4 fruit fly cellular contexts compared by ENCODE assay signal in the genomic region with DNA sequence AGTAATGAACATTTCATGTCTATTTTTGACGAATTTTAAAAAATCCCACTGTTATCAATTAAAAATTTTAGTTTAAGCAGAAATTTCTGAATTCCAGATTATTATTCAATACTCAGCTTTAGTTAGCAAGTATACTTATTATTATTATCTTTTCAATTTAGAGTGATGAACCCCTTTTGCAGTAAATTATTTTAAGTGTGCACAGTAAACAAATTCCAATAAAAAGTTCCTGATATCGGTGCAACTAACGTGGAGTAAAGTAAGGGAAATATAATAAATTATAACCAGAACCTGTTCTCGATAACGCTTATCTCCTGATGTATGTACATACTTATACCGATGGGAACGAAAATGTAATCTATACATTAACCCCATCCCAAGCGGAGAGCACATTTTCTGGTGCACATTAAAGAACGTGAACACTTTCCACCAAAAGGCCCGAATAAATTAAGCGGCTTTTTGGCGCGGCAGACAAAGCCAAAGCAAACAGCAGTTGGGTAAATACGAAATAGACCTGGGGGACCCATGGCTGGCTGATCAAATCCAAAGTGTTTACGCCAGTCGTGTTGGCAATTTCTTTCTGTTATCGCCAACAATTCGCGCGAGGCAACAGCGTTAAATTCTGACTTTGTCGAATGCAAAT.
TF ChIP-seq lines count a peak whose summit lies in the region.

No protein-coding gene starts in this region.

- no peak for TF ChIP-seq CTCF in whole organism, embryonic (GFP tag; optimal IDR thresholded peaks at IDR 0.05; lab: Kevin White, UChicago)

TF ChIP-seq in whole organism, adult, 20 proteins besides CTCF, POLR2A, EP300 and RAD21:
- TF ChIP-seq Mnt (GFP tag; optimal IDR thresholded peaks at IDR 0.05; lab: Kevin White, UChicago), result peak; percentile 47
- peak; percentile 28 for TF ChIP-seq ovo (GFP tag; optimal IDR thresholded peaks at IDR 0.05; lab: Kevin White, UChicago)
- TF ChIP-seq CG14711 (tag; optimal IDR thresholded peaks at IDR 0.05; lab: Kevin White, UChicago), result peak; percentile 10
- TF ChIP-seq tj (GFP tag; optimal IDR thresholded peaks at IDR 0.05; lab: Kevin White, UChicago), result peak; percentile 25
- peak; percentile 39 for TF ChIP-seq CG11617 (GFP tag; optimal IDR thresholded peaks at IDR 0.05; lab: Kevin White, UChicago)
- TF ChIP-seq Clk (GFP tag; optimal IDR thresholded peaks at IDR 0.05; lab: Kevin White, UChicago), result no peak
- TF ChIP-seq Hr96 (GFP tag; optimal IDR thresholded peaks at IDR 0.05; lab: Kevin White, UChicago), result peak; percentile 15
- no peak for TF ChIP-seq kay (GFP tag; lab: Kevin White, UChicago; ENCODE audit: borderline replicate concordance)
- TF ChIP-seq Crg-1 (GFP tag; optimal IDR thresholded peaks at IDR 0.05; lab: Kevin White, UChicago), result peak; percentile 73
- TF ChIP-seq pad (GFP tag; optimal IDR thresholded peaks at IDR 0.05; lab: Kevin White, UChicago), result peak; percentile 44
- no peak for TF ChIP-seq CG5204 (GFP tag; optimal IDR thresholded peaks at IDR 0.05; lab: Kevin White, UChicago)
- TF ChIP-seq cnc (optimal IDR thresholded peaks at IDR 0.05; lab: Kevin White, UChicago), result no peak
- no peak for TF ChIP-seq bab1 (GFP tag; optimal IDR thresholded peaks at IDR 0.05; lab: Kevin White, UChicago)
- TF ChIP-seq CG7101 (tag; optimal IDR thresholded peaks at IDR 0.05; lab: Kevin White, UChicago), result peak; percentile 25
- TF ChIP-seq CG33017 (tag; optimal IDR thresholded peaks at IDR 0.05; lab: Kevin White, UChicago), result peak; percentile 62
- TF ChIP-seq CG1620 (GFP tag; optimal IDR thresholded peaks at IDR 0.05; lab: Kevin White, UChicago), result peak; percentile 47
- TF ChIP-seq CG12768 (GFP tag; optimal IDR thresholded peaks at IDR 0.05; lab: Kevin White, UChicago), result peak; percentile 52
- TF ChIP-seq CG7045 (GFP tag; optimal IDR thresholded peaks at IDR 0.05; lab: Kevin White, UChicago), result peak; percentile 48
- TF ChIP-seq cic (GFP tag; optimal IDR thresholded peaks at IDR 0.05; lab: Kevin White, UChicago), result peak; percentile 92
- peak; percentile 42 for TF ChIP-seq toe (GFP tag; optimal IDR thresholded peaks at IDR 0.05; lab: Kevin White, UChicago)

TF ChIP-seq in whole organism, embryonic, 481 proteins besides CTCF, POLR2A, EP300 and RAD21 (continues in another document):
- TF ChIP-seq CG11695 (GFP tag; IDR thresholded peaks at IDR 0.05; lab: Robert Waterston, UW), result 0 out of 3 replicates have a peak, but pooled peaks have one; percentile 20
- TF ChIP-seq fu2 (GFP tag; optimal IDR thresholded peaks at IDR 0.05; lab: Kevin White, UChicago), result no peak
- TF ChIP-seq CG12299 (tag; optimal IDR thresholded peaks at IDR 0.05; lab: Kevin White, UChicago), result no peak
- 0 out of 2 replicates have a peak, but pooled peaks have one; percentile 21 for TF ChIP-seq wdn (GFP tag; IDR thresholded peaks at IDR 0.05; lab: Robert Waterston, UW)
- peak; percentile 49 for TF ChIP-seq Dip3 (GFP tag; optimal IDR thresholded peaks at IDR 0.05; lab: Kevin White, UChicago)
- no peak for TF ChIP-seq gcm (GFP tag; optimal IDR thresholded peaks at IDR 0.05; lab: Kevin White, UChicago)
- TF ChIP-seq wek (GFP tag; optimal IDR thresholded peaks at IDR 0.05; lab: Kevin White, UChicago), result peak; percentile 38
- TF ChIP-seq Sox100B (GFP tag; optimal IDR thresholded peaks at IDR 0.05; lab: Kevin White, UChicago), result no peak
- no peak for TF ChIP-seq Tbp (GFP tag; optimal IDR thresholded peaks at IDR 0.05; lab: Kevin White, UChicago)
- peak; percentile 16 for TF ChIP-seq CG9727 (GFP tag; optimal IDR thresholded peaks at IDR 0.05; lab: Kevin White, UChicago)
- no peak for TF ChIP-seq CG7928 (GFP tag; optimal IDR thresholded peaks at IDR 0.05; lab: Kevin White, UChicago)
- TF ChIP-seq Dfd (GFP tag; optimal IDR thresholded peaks at IDR 0.05; lab: Kevin White, UChicago), result no peak
- TF ChIP-seq org-1 (GFP tag; optimal IDR thresholded peaks at IDR 0.05; lab: Kevin White, UChicago), result peak; percentile 44
- no peak for TF ChIP-seq onecut (GFP tag; IDR thresholded peaks at IDR 0.05; lab: Robert Waterston, UW)
- TF ChIP-seq chif (GFP tag; optimal IDR thresholded peaks at IDR 0.05; lab: Kevin White, UChicago), result peak in 1 of 2 experiments; percentile 19
- TF ChIP-seq CG2199 (GFP tag; IDR thresholded peaks at IDR 0.05; lab: Robert Waterston, UW), result 0 out of 3 replicates have a peak, but pooled peaks have one; percentile 40
- peak; percentile 5 for TF ChIP-seq CG14710 (tag; optimal IDR thresholded peaks at IDR 0.05; lab: Kevin White, UChicago)
- TF ChIP-seq Mrtf (GFP tag; IDR thresholded peaks at IDR 0.05; lab: Robert Waterston, UW), result no peak
- TF ChIP-seq CG15479 (GFP tag; optimal IDR thresholded peaks at IDR 0.05; lab: Kevin White, UChicago), result no peak
- no peak for TF ChIP-seq trh (GFP tag; optimal IDR thresholded peaks at IDR 0.05; lab: Kevin White, UChicago)
- TF ChIP-seq lab (GFP tag; optimal IDR thresholded peaks at IDR 0.05; lab: Kevin White, UChicago), result peak; percentile 86

TF ChIP-seq in whole organism, prepupa, 60 proteins besides CTCF, POLR2A, EP300 and RAD21:
- TF ChIP-seq Smox (GFP tag; optimal IDR thresholded peaks at IDR 0.05; lab: Kevin White, UChicago), result no peak
- TF ChIP-seq CG6854 (GFP tag; optimal IDR thresholded peaks at IDR 0.05; lab: Kevin White, UChicago), result peak; percentile 17
- no peak for TF ChIP-seq CG11902 (GFP tag; optimal IDR thresholded peaks at IDR 0.05; lab: Kevin White, UChicago)
- TF ChIP-seq salr (GFP tag; optimal IDR thresholded peaks at IDR 0.05; lab: Kevin White, UChicago), result no peak
- no peak for TF ChIP-seq CG1621 (tag; optimal IDR thresholded peaks at IDR 0.05; lab: Kevin White, UChicago)
- no peak for TF ChIP-seq Sox14 (GFP tag; optimal IDR thresholded peaks at IDR 0.05; lab: Kevin White, UChicago)
- no peak for TF ChIP-seq CG3032 (tag; optimal IDR thresholded peaks at IDR 0.05; lab: Kevin White, UChicago)
- no peak for TF ChIP-seq CG16779 (tag; optimal IDR thresholded peaks at IDR 0.05; lab: Kevin White, UChicago)
- peak; percentile 42 for TF ChIP-seq esn (GFP tag; optimal IDR thresholded peaks at IDR 0.05; lab: Kevin White, UChicago)
- no peak for TF ChIP-seq achi (GFP tag; optimal IDR thresholded peaks at IDR 0.05; lab: Kevin White, UChicago)
- TF ChIP-seq topi (GFP tag; optimal IDR thresholded peaks at IDR 0.05; lab: Kevin White, UChicago), result peak; percentile 18
- TF ChIP-seq Met (GFP tag; optimal IDR thresholded peaks at IDR 0.05; lab: Kevin White, UChicago), result peak; percentile 25
- TF ChIP-seq CG3919 (GFP tag; optimal IDR thresholded peaks at IDR 0.05; lab: Kevin White, UChicago), result no peak
- peak; percentile 59 for TF ChIP-seq Eip93F (GFP tag; optimal IDR thresholded peaks at IDR 0.05; lab: Kevin White, UChicago)
- TF ChIP-seq svp (GFP tag; lab: Kevin White, UChicago), result peak; percentile 73
- TF ChIP-seq Hr4 (GFP tag; optimal IDR thresholded peaks at IDR 0.05; lab: Kevin White, UChicago), result no peak
- peak; percentile 4 for TF ChIP-seq Blimp-1 (GFP tag; optimal IDR thresholded peaks at IDR 0.05; lab: Kevin White, UChicago)
- no peak for TF ChIP-seq pdm3 (GFP tag; optimal IDR thresholded peaks at IDR 0.05; lab: Kevin White, UChicago)
- peak; percentile 81 for TF ChIP-seq vri (GFP tag; optimal IDR thresholded peaks at IDR 0.05; lab: Kevin White, UChicago)
- TF ChIP-seq fkh (GFP tag; optimal IDR thresholded peaks at IDR 0.05; lab: Kevin White, UChicago), result peak; percentile 85
- no peak for TF ChIP-seq CG7368 (GFP tag; optimal IDR thresholded peaks at IDR 0.05; lab: Kevin White, UChicago)
- no peak for TF ChIP-seq CG6163 (GFP tag; IDR thresholded peaks at IDR 0.05; lab: Robert Waterston, UW)

TF ChIP-seq in whole organism, wandering third instar larva, 38 proteins besides CTCF, POLR2A, EP300 and RAD21 (continues in another document):
- TF ChIP-seq Hr83 (GFP tag; optimal IDR thresholded peaks at IDR 0.05; lab: Kevin White, UChicago; ENCODE audit: poor library complexity, severe bottlenecking) (peak; percentile 99), Hr78 (GFP tag; optimal IDR thresholded peaks at IDR 0.05; lab: Kevin White, UChicago) (no peak), brk (GFP tag; optimal IDR thresholded peaks at IDR 0.05; lab: Kevin White, UChicago) (peak; percentile 81), CrebA (GFP tag; optimal IDR thresholded peaks at IDR 0.05; lab: Kevin White, UChicago; ENCODE audit: borderline replicate concordance) (no peak), Dfd (GFP tag; optimal IDR thresholded peaks at IDR 0.05; lab: Kevin White, UChicago) (no peak), jim (GFP tag; optimal IDR thresholded peaks at IDR 0.05; lab: Kevin White, UChicago) (peak; percentile 78), N (GFP tag; optimal IDR thresholded peaks at IDR 0.05; lab: Kevin White, UChicago) (no peak), Dif (GFP tag; optimal IDR thresholded peaks at IDR 0.05; lab: Kevin White, UChicago; ENCODE audit: partially characterized antibody) (no peak), GATAd (GFP tag; optimal IDR thresholded peaks at IDR 0.05; lab: Kevin White, UChicago) (peak; percentile 13), Abd-B (GFP tag; optimal IDR thresholded peaks at IDR 0.05; lab: Kevin White, UChicago) (no peak), dsf (GFP tag; optimal IDR thresholded peaks at IDR 0.05; lab: Kevin White, UChicago; ENCODE audit: borderline replicate concordance) (peak; percentile 52), h (GFP tag; optimal IDR thresholded peaks at IDR 0.05; lab: Kevin White, UChicago) (peak; percentile 90), CG32264 (GFP tag; optimal IDR thresholded peaks at IDR 0.05; lab: Kevin White, UChicago) (peak; percentile 82), OdsH (GFP tag; optimal IDR thresholded peaks at IDR 0.05; lab: Kevin White, UChicago) (peak; percentile 90), Hnf4 (GFP tag; optimal IDR thresholded peaks at IDR 0.05; lab: Kevin White, UChicago) (peak; percentile 90), sv (GFP tag; optimal IDR thresholded peaks at IDR 0.05; lab: Kevin White, UChicago) (no peak), Rel (GFP tag; optimal IDR thresholded peaks at IDR 0.05; lab: Kevin White, UChicago) (peak; percentile 76), Rel (tag; optimal IDR thresholded peaks at IDR 0.05; lab: Kevin White, UChicago) (peak; percentile 76), sage (GFP tag; optimal IDR thresholded peaks at IDR 0.05; lab: Kevin White, UChicago) (peak; percentile 67), ey (GFP tag; optimal IDR thresholded peaks at IDR 0.05; lab: Kevin White, UChicago) (peak; percentile 38), Mio (GFP tag; optimal IDR thresholded peaks at IDR 0.05; lab: Kevin White, UChicago) (no peak), lola (GFP tag; optimal IDR thresholded peaks at IDR 0.05; lab: Kevin White, UChicago) (no peak), HLH106 (tag; optimal IDR thresholded peaks at IDR 0.05; lab: Kevin White, UChicago) (no peak), usp (GFP tag; optimal IDR thresholded peaks at IDR 0.05; lab: Kevin White, UChicago) (no peak), CG9705 (GFP tag; optimal IDR thresholded peaks at IDR 0.05; lab: Kevin White, UChicago) (peak; percentile 28), dl (GFP tag; optimal IDR thresholded peaks at IDR 0.05; lab: Kevin White, UChicago; ENCODE audit: insufficient read depth in 1 of 2, partially characterized antibody in 2 of 2) (no peak), dmrt93B (GFP tag; optimal IDR thresholded peaks at IDR 0.05; lab: Kevin White, UChicago) (no peak), foxo (GFP tag; optimal IDR thresholded peaks at IDR 0.05; lab: Kevin White, UChicago) (peak; percentile 62 to 84)
